Worm (Caenorhabditis elegans) whole organism, late embryonic: ENCODE measurements around the gene gars-1.

Experiments
- F13H6.1 ChIP-seq: sonication (generic microtip); optimal IDR thresholded peaks from 2 replicates; lab custom pipeline; 2016; ENCODE audit warnings: missing genetic modification characterization, missing compliant biosample characterization
- K02D7.2 ChIP-seq: sonication (generic microtip); optimal IDR thresholded peaks from 2 replicates; lab custom pipeline; 2017; ENCODE audit warnings: mild to moderate bottlenecking, missing genetic modification characterization, missing compliant biosample characterization
- K09A11.1 ChIP-seq: sonication (generic microtip); optimal IDR thresholded peaks from 2 replicates; lab custom pipeline; 2017; ENCODE audit warnings: antibody characterized with exemption, mild to moderate bottlenecking, missing genetic modification characterization, missing compliant biosample characterization; ENCODE audit not compliant: insufficient read depth
- T23F11.4 ChIP-seq: fragments of 200-800 bp; sonication (Bioruptor generic); optimal IDR thresholded peaks from 2 replicates; lab custom pipeline; 2018; ENCODE audit warnings: mild to moderate bottlenecking, missing genetic modification characterization, missing compliant biosample characterization
- Y22D7AL.16 ChIP-seq: sonication (generic microtip); optimal IDR thresholded peaks from 2 replicates; lab custom pipeline; 2016; ENCODE audit warnings: missing genetic modification characterization, missing compliant biosample characterization
- ama-1 ChIP-seq: fragments of 150-350 bp; optimal IDR thresholded peaks from 2 replicates; lab custom pipeline; 2014
- ceh-14 ChIP-seq: sonication (generic microtip); optimal IDR thresholded peaks from 2 replicates; lab custom pipeline; 2016; ENCODE audit warnings: missing genotype, missing genetic modification characterization, missing compliant biosample characterization
- ceh-18 ChIP-seq: sonication (generic microtip); optimal IDR thresholded peaks from 2 replicates; lab custom pipeline; 2016; ENCODE audit warnings: missing genetic modification characterization, missing compliant biosample characterization
- ceh-19 ChIP-seq: fragments of 200-800 bp; sonication (Bioruptor generic); optimal IDR thresholded peaks from 2 replicates; lab custom pipeline; 2018; ENCODE audit warnings: mild to moderate bottlenecking, missing genetic modification characterization, missing compliant biosample characterization
- ceh-2 ChIP-seq: sonication (generic microtip); optimal IDR thresholded peaks from 2 replicates; lab custom pipeline; 2016; ENCODE audit warnings: missing genotype, missing genetic modification characterization, missing compliant biosample characterization
- ceh-22 ChIP-seq: sonication (generic microtip); optimal IDR thresholded peaks from 2 replicates; lab custom pipeline; 2017; ENCODE audit warnings: missing biosample characterization, missing genetic modification characterization
- ceh-31 ChIP-seq: sonication (generic microtip); optimal IDR thresholded peaks from 2 replicates; lab custom pipeline; 2016; ENCODE audit warnings: missing genetic modification characterization, missing compliant biosample characterization
- ceh-34 ChIP-seq: sonication (generic microtip); optimal IDR thresholded peaks from 2 replicates; lab custom pipeline; 2016; ENCODE audit warnings: mild to moderate bottlenecking, missing genetic modification characterization, missing compliant biosample characterization
- ceh-45 ChIP-seq: fragments of 200-800 bp; sonication (Bioruptor generic); IDR thresholded peaks from 2 replicates; pipeline ENCODE4 v1.3.6; 2022; ENCODE audit warnings: missing genetic modification reagents, missing genetic modification characterization, missing compliant biosample characterization
- ceh-48 ChIP-seq: sonication (generic microtip); optimal IDR thresholded peaks from 2 replicates; lab custom pipeline; 2016; ENCODE audit warnings: missing genetic modification characterization, inconsistent platforms, missing compliant biosample characterization
- ceh-9 ChIP-seq: sonication (generic microtip); optimal IDR thresholded peaks from 2 replicates; lab custom pipeline; 2016; ENCODE audit warnings: mild to moderate bottlenecking, missing genetic modification characterization, inconsistent platforms, missing compliant biosample characterization
- che-1 ChIP-seq: sonication (generic microtip); optimal IDR thresholded peaks from 2 replicates; lab custom pipeline; 2016; ENCODE audit warnings: mild to moderate bottlenecking, missing genetic modification characterization, missing compliant biosample characterization
- dmd-4 ChIP-seq: sonication (generic microtip); optimal IDR thresholded peaks from 2 replicates; lab custom pipeline; 2016; ENCODE audit warnings: borderline replicate concordance, missing genetic modification characterization, missing compliant biosample characterization
- dve-1 ChIP-seq: sonication (generic microtip); optimal IDR thresholded peaks from 2 replicates; lab custom pipeline; 2017; ENCODE audit warnings: antibody characterized with exemption, mild to moderate bottlenecking, missing genetic modification characterization, missing compliant biosample characterization
- elt-4 ChIP-seq: sonication (generic microtip); optimal IDR thresholded peaks from 2 replicates; lab custom pipeline; 2016; ENCODE audit warnings: missing genetic modification characterization, missing compliant biosample characterization
- eyg-1 ChIP-seq: sonication (generic microtip); optimal IDR thresholded peaks from 2 replicates; lab custom pipeline; 2016; ENCODE audit warnings: missing genotype, missing genetic modification characterization, missing compliant biosample characterization
- fax-1 ChIP-seq: sonication (generic microtip); optimal IDR thresholded peaks from 2 replicates; lab custom pipeline; 2016; ENCODE audit warnings: missing genotype, missing genetic modification characterization, missing compliant biosample characterization
- fkh-10 ChIP-seq: fragments of 150-350 bp; optimal IDR thresholded peaks from 2 replicates; lab custom pipeline; 2014; ENCODE audit warnings: missing biosample characterization, missing genetic modification reagents, missing genetic modification characterization
- fkh-6 ChIP-seq: sonication (generic microtip); optimal IDR thresholded peaks from 2 replicates; lab custom pipeline; 2016; ENCODE audit warnings: missing genetic modification characterization, missing compliant biosample characterization
- gmeb-2 ChIP-seq: sonication (generic microtip); optimal IDR thresholded peaks from 2 replicates; lab custom pipeline; 2016; ENCODE audit warnings: missing genetic modification characterization, inconsistent platforms, missing compliant biosample characterization
- hlh-15 ChIP-seq: sonication (generic microtip); optimal IDR thresholded peaks from 2 replicates; lab custom pipeline; 2016; ENCODE audit warnings: missing genetic modification characterization, missing compliant biosample characterization
- hlh-30 ChIP-seq: sonication (generic microtip); optimal IDR thresholded peaks from 2 replicates; lab custom pipeline; 2017; ENCODE audit warnings: antibody characterized with exemption, missing genetic modification characterization, missing compliant biosample characterization; ENCODE audit not compliant: insufficient read depth
- hlh-8 ChIP-seq: sonication (generic microtip); optimal IDR thresholded peaks from 2 replicates; lab custom pipeline; 2016; ENCODE audit warnings: missing genotype, missing genetic modification characterization, missing compliant biosample characterization
- lin-11 ChIP-seq: fragments of 200-800 bp; sonication (Bioruptor generic); optimal IDR thresholded peaks from 2 replicates; lab custom pipeline; 2018; ENCODE audit warnings: mild to moderate bottlenecking, missing genetic modification characterization, missing compliant biosample characterization
- mec-3 ChIP-seq: sonication (generic microtip); optimal IDR thresholded peaks from 2 replicates; lab custom pipeline; 2016; ENCODE audit warnings: borderline replicate concordance, missing genetic modification characterization, missing compliant biosample characterization
- nfya-1 ChIP-seq: sonication (generic microtip); optimal IDR thresholded peaks from 2 replicates; lab custom pipeline; 2017; ENCODE audit warnings: missing genetic modification characterization, mild to moderate bottlenecking, missing compliant biosample characterization, antibody characterized with exemption, moderate library complexity
- npax-4 ChIP-seq: sonication (generic microtip); optimal IDR thresholded peaks from 2 replicates; lab custom pipeline; 2016; ENCODE audit warnings: missing genetic modification characterization, missing compliant biosample characterization
- pag-3 ChIP-seq: sonication (generic microtip); optimal IDR thresholded peaks from 2 replicates; lab custom pipeline; 2016; ENCODE audit warnings: missing compliant biosample characterization, missing genetic modification characterization, borderline replicate concordance
- pax-1 ChIP-seq: fragments of 150-350 bp; optimal IDR thresholded peaks from 2 replicates; lab custom pipeline; 2014; ENCODE audit warnings: missing biosample characterization, missing genetic modification characterization
- pha-2 ChIP-seq: sonication (generic microtip); optimal IDR thresholded peaks from 2 replicates; lab custom pipeline; 2017; ENCODE audit warnings: mild to moderate bottlenecking, missing genetic modification characterization, missing compliant biosample characterization
- pha-4 ChIP-seq: fragments of 150-350 bp; optimal IDR thresholded peaks from 2 replicates; lab custom pipeline; 2018; ENCODE audit warnings: missing biosample characterization, missing genetic modification reagents, missing genetic modification characterization
- pqm-1 ChIP-seq: sonication (generic microtip); optimal IDR thresholded peaks from 2 replicates; lab custom pipeline; 2016; ENCODE audit warnings: missing genetic modification characterization, missing compliant biosample characterization
- pros-1 ChIP-seq: fragments of 150-350 bp; optimal IDR thresholded peaks from 2 replicates; lab custom pipeline; 2014; ENCODE audit warnings: missing biosample characterization, missing genetic modification reagents, missing genetic modification characterization
- rnt-1 ChIP-seq: sonication (generic microtip); optimal IDR thresholded peaks from 2 replicates; lab custom pipeline; 2016; ENCODE audit warnings: missing genetic modification characterization, missing compliant biosample characterization
- sox-2 ChIP-seq: fragments of 200-800 bp; sonication (Bioruptor generic); IDR thresholded peaks from 2 replicates; pipeline ENCODE4 v1.3.6; 2022; ENCODE audit warnings: missing genetic modification reagents, missing genetic modification characterization, missing compliant biosample characterization
- sox-4 ChIP-seq: sonication (generic microtip); optimal IDR thresholded peaks from 2 replicates; lab custom pipeline; 2017; ENCODE audit warnings: mild to moderate bottlenecking, missing genetic modification characterization, inconsistent platforms, missing compliant biosample characterization
- syd-9 ChIP-seq: sonication (generic microtip); optimal IDR thresholded peaks from 2 replicates; lab custom pipeline; 2016; ENCODE audit warnings: mild to moderate bottlenecking, missing genetic modification characterization, moderate library complexity, missing compliant biosample characterization
- tbx-2 ChIP-seq: sonication (generic microtip); optimal IDR thresholded peaks from 2 replicates; lab custom pipeline; 2016; ENCODE audit warnings: missing genetic modification characterization, missing compliant biosample characterization
- tbx-7 ChIP-seq: sonication (generic microtip); optimal IDR thresholded peaks from 2 replicates; lab custom pipeline; 2016; ENCODE audit warnings: missing genotype, missing genetic modification characterization, missing compliant biosample characterization
- ttx-3 ChIP-seq: sonication (generic microtip); optimal IDR thresholded peaks from 2 replicates; lab custom pipeline; 2016; ENCODE audit warnings: missing genetic modification reagents, missing genetic modification characterization, missing compliant biosample characterization
- unc-42 ChIP-seq: sonication (generic microtip); optimal IDR thresholded peaks from 2 replicates; lab custom pipeline; 2016; ENCODE audit warnings: missing genotype, missing genetic modification characterization, missing compliant biosample characterization
- unc-86 ChIP-seq: sonication (generic microtip); optimal IDR thresholded peaks from 2 replicates; lab custom pipeline; 2016; ENCODE audit warnings: missing genetic modification characterization, missing compliant biosample characterization
- zip-5 ChIP-seq: sonication (generic microtip); optimal IDR thresholded peaks from 2 replicates; lab custom pipeline; 2016; ENCODE audit warnings: missing genetic modification characterization, missing compliant biosample characterization
- ztf-16 ChIP-seq: sonication (generic microtip); optimal IDR thresholded peaks from 2 replicates; lab custom pipeline; 2017; ENCODE audit warnings: missing genetic modification characterization, missing compliant biosample characterization

gars-1 gene

DNA sequence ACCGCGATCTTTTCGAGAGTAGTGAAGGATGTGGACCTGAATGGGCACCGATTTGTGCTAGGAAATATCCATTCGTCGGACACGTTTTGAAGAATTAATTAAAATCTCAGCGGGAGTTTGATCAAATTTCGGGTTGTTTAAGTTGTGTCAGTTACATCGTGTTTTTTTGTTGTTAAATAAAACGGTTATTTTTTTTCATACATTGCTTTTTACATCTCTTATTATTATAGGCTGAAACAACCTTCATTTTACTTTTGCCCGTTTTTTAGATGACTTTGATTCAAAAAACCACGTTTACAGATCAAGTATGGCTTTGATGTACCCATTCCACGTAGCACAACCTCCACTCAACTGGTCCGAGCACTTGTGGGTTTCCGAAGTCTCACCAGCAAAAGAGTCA lies 9.7 kb upstream of the gars-1 start, which contains the start of gene emb-1:
Gene emb-1 (plus strand): TSS at position 301 of the 400 bp plus-strand sequence.
- no peak for TF ChIP-seq pax-1 (tag; lab: Kevin White, UChicago)
- no peak for TF ChIP-seq pros-1 (tag; lab: Kevin White, UChicago)
- TF ChIP-seq ceh-18: no peak
- TF ChIP-seq fkh-10 (GFP tag; lab: Kevin White, UChicago): no peak
- no peak for TF ChIP-seq dmd-4 (tag; lab: Kevin White, UChicago)
- TF ChIP-seq, all 69 proteins: peak for 0

DNA sequence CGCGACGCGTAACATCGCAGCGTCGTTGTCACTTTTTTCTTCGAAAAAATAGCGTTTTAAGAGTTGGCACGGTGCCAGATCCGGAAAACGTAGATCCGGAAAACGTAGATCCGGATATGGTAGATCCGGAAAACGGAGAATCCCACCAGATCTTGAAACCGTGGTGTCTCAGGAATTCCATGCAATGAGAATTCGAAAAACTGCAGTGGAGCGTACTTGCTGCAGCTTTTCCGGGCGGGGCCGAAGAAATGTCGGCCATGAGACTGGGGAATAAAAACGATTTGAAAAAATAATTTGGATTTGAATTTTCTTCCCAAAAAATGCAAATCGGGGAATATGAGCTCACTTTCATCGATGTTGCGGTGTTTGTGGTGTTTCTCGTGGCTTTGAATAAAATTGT lies 9.0 kb upstream of the gars-1 start, which contains the start of gene K10D2.5:
Gene K10D2.5 (plus strand): TSS at position 251 of the 400 bp plus-strand sequence.
- TF ChIP-seq ceh-22: no peak
- peak; percentile 69 for TF ChIP-seq dve-1 (tag; lab: Kevin White, UChicago)
- peak; percentile 87 for TF ChIP-seq unc-42 (tag; lab: Kevin White, UChicago)
- TF ChIP-seq F13H6.1 (tag; lab: Kevin White, UChicago): peak; percentile 91
- TF ChIP-seq ceh-9: no peak
- TF ChIP-seq ceh-18: peak; percentile 95
- TF ChIP-seq gmeb-2 (tag; lab: Kevin White, UChicago): peak; percentile 55
- peak; percentile 23 for TF ChIP-seq hlh-30 (tag; lab: Kevin White, UChicago)
- TF ChIP-seq T23F11.4: no peak
- peak; percentile 92 for TF ChIP-seq zip-5 (tag; lab: Kevin White, UChicago)
- TF ChIP-seq eyg-1 (tag; lab: Kevin White, UChicago): peak; percentile 89
- TF ChIP-seq pros-1 (tag; lab: Kevin White, UChicago): peak; percentile 51
- TF ChIP-seq ceh-2 (tag; lab: Kevin White, UChicago): peak; percentile 99
- no peak for TF ChIP-seq Y22D7AL.16 (tag; lab: Kevin White, UChicago)
- TF ChIP-seq fax-1: peak; percentile 93
- TF ChIP-seq mec-3 (tag; lab: Kevin White, UChicago): peak; percentile 98
- no peak for TF ChIP-seq K09A11.1 (tag; lab: Kevin White, UChicago)
- TF ChIP-seq pha-2: no peak
- TF ChIP-seq elt-4 (tag; lab: Kevin White, UChicago): peak; percentile 91
- TF ChIP-seq ceh-14 (tag; lab: Kevin White, UChicago): peak; percentile 95
- no peak for TF ChIP-seq che-1 (tag; lab: Kevin White, UChicago)
- peak; percentile 99 for TF ChIP-seq tbx-2
- TF ChIP-seq syd-9 (tag; lab: Kevin White, UChicago): peak; percentile 82
- TF ChIP-seq ama-1 (lab: Kevin White, UChicago): no peak
- TF ChIP-seq ceh-45 (GFP tag; lab: Robert Waterston, UW): 0 out of 2 replicates have a peak, but pooled peaks have one; percentile 16
- TF ChIP-seq npax-4: no peak
- peak; percentile 100 for TF ChIP-seq ceh-31 (tag; lab: Kevin White, UChicago)
- TF ChIP-seq pax-1 (tag; lab: Kevin White, UChicago): peak; percentile 49
- TF ChIP-seq pqm-1 (tag; lab: Kevin White, UChicago): peak; percentile 94
- TF ChIP-seq sox-4 (tag; lab: Kevin White, UChicago): no peak
- peak; percentile 95 for TF ChIP-seq hlh-8 (tag; lab: Kevin White, UChicago)
- peak; percentile 52 for TF ChIP-seq hlh-15
- TF ChIP-seq fkh-10 (GFP tag; lab: Kevin White, UChicago): no peak
- peak; percentile 39 for TF ChIP-seq ceh-48 (tag; lab: Kevin White, UChicago)
- TF ChIP-seq tbx-7 (tag; lab: Kevin White, UChicago): peak; percentile 99
- TF ChIP-seq fkh-6 (tag; lab: Kevin White, UChicago): peak; percentile 85
- peak; percentile 78 for TF ChIP-seq nfya-1
- peak; percentile 78 for TF ChIP-seq pag-3 (tag; lab: Kevin White, UChicago)
- peak; percentile 23 for TF ChIP-seq sox-2 (GFP tag; lab: Robert Waterston, UW)
- TF ChIP-seq unc-86 (tag; lab: Kevin White, UChicago): peak; percentile 78
- peak; percentile 60 for TF ChIP-seq K02D7.2 (tag; lab: Kevin White, UChicago)
- peak; percentile 41 for TF ChIP-seq ceh-19 (GFP tag; lab: Kevin White, UChicago)
- TF ChIP-seq pha-4: no peak
- TF ChIP-seq ceh-34 (tag; lab: Kevin White, UChicago): peak; percentile 94
- TF ChIP-seq ttx-3 (tag; lab: Kevin White, UChicago): no peak
- peak; percentile 99 for TF ChIP-seq rnt-1 (tag; lab: Kevin White, UChicago)
- no peak for TF ChIP-seq lin-11 (tag; lab: Kevin White, UChicago)
- peak; percentile 92 for TF ChIP-seq ztf-16 (tag; lab: Kevin White, UChicago)
